Worm (Caenorhabditis elegans) whole organism, L1 larva: ENCODE measurements around the gene hdl-1.

Experiments used
- fkh-10 ChIP-seq: sonication (generic microtip); optimal IDR thresholded peaks from 2 replicates; lab custom pipeline; 2017; ENCODE audit warnings: missing biosample characterization, missing genetic modification reagents, missing genetic modification characterization
- unc-30 ChIP-seq: sonication (generic microtip); optimal IDR thresholded peaks from 2 replicates; lab custom pipeline; 2017; ENCODE audit warnings: missing biosample characterization, missing genetic modification characterization

- no peak for TF ChIP-seq unc-30 (tag; lab: Kevin White, UChicago)
- no peak for TF ChIP-seq fkh-10 (GFP tag; lab: Kevin White, UChicago)
Observed at ce11 chrIV:11919067-11919466, 30.6 kb downstream of the hdl-1 start.
